Worm (Caenorhabditis elegans) whole organism, midembryonic: ENCODE data around the gene sre-30.

Source experiments
- klf-2 ChIP-seq: fragments of 200-800 bp; sonication (Bioruptor generic); conservative IDR thresholded peaks from 2 replicates; pipeline ENCODE4 v1.3.6; 2022; ENCODE audit warnings: missing genetic modification reagents, missing genetic modification characterization, missing compliant biosample characterization
- med-1 ChIP-seq: sonication (generic microtip); optimal IDR thresholded peaks from 2 replicates; lab custom pipeline; 2017; ENCODE audit warnings: missing genetic modification characterization, mild to moderate bottlenecking, missing compliant biosample characterization, antibody characterized with exemption, missing genetic modification reagents; ENCODE audit not compliant: insufficient read depth
- ztf-23 ChIP-seq: fragments of 200-800 bp; sonication (Bioruptor generic); IDR thresholded peaks from 2 replicates; pipeline ENCODE4 v1.3.6; 2022; ENCODE audit warnings: missing genetic modification reagents, missing genetic modification characterization, missing compliant biosample characterization

DNA sequence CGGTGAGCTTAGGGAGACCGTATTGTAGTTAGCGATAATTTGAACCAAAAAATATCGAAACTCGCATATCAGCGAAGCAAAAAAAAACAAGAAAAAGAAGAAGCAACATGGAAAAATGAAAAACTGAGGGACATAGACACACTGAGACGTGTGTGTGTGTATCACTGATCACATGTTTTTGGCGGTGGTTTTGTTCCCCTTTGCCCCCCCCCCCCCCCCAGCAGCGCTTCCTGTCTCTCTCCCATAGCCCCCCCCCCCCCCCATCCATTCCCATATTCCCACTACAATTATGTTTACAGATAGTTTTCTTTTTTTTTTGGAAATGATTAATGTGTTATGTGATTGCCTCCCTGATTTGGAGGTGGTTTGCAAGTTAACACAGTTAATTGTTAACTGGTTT is 37.1 kb downstream of the sre-30 start:
- TF ChIP-seq ztf-23 (GFP tag; lab: Robert Waterston, UW) (no peak), klf-2 (GFP tag; lab: Robert Waterston, UW) (no peak), med-1 (GFP tag; lab: Kevin White, UChicago) (no peak)
